Fruit fly (Drosophila melanogaster) whole organism, embryonic: Measurements from ENCODE around the gene Mabi.

ENCODE experiments used
- CG11723 ChIP-seq: fragments of 200-800 bp; sonication (Bioruptor generic); optimal IDR thresholded peaks from 2 replicates; lab custom pipeline; 2017; ENCODE audit warnings: missing biosample characterization, mild to moderate bottlenecking, missing genetic modification characterization
- CG12769 ChIP-seq: fragments of 200-800 bp; sonication (Bioruptor generic); optimal IDR thresholded peaks from 2 replicates; lab custom pipeline; 2019; ENCODE audit warnings: missing biosample characterization, mild to moderate bottlenecking, missing genetic modification characterization, moderate library complexity
- CG14667 ChIP-seq: fragments of 200-800 bp; sonication (Bioruptor generic); IDR thresholded peaks from 2 replicates; pipeline ENCODE4 v1.3.6; 2022; ENCODE audit warnings: missing biosample characterization, missing genetic modification characterization
- CG15479 ChIP-seq: fragments of 200-800 bp; sonication (Bioruptor generic); optimal IDR thresholded peaks from 3 replicates; lab custom pipeline; 2019; ENCODE audit warnings: missing biosample characterization, mild to moderate bottlenecking, missing genetic modification characterization, moderate library complexity
- CG18262 ChIP-seq: fragments of 200-800 bp; optimal IDR thresholded peaks from 3 replicates; lab custom pipeline; 2019; ENCODE audit warnings: missing biosample characterization, mild to moderate bottlenecking, missing genetic modification characterization, moderate library complexity
- CG18476 ChIP-seq: fragments of 200-800 bp; sonication (Bioruptor generic); optimal IDR thresholded peaks from 2 replicates; lab custom pipeline; 2016; ENCODE audit warnings: missing biosample characterization, mild to moderate bottlenecking, missing genetic modification characterization
- CG2116 ChIP-seq: fragments of 200-800 bp; sonication (Bioruptor generic); optimal IDR thresholded peaks from 3 replicates; lab custom pipeline; 2018; ENCODE audit warnings: missing biosample characterization, mild to moderate bottlenecking, missing genetic modification characterization
- CG3065 ChIP-seq: fragments of 200-800 bp; sonication (Bioruptor generic); optimal IDR thresholded peaks from 2 replicates; lab custom pipeline; 2016; ENCODE audit warnings: missing biosample characterization, missing genetic modification characterization
- CG31224 ChIP-seq: fragments of 200-800 bp; sonication (Bioruptor generic); IDR thresholded peaks from 2 replicates; pipeline ENCODE4 v1.3.6; 2022; ENCODE audit warnings: missing biosample characterization, missing genetic modification characterization
- CG31388 ChIP-seq: fragments of 200-800 bp; sonication (Bioruptor generic); optimal IDR thresholded peaks from 2 replicates; lab custom pipeline; 2016; ENCODE audit warnings: missing biosample characterization, missing genetic modification characterization
- CG31441 ChIP-seq: fragments of 200-800 bp; sonication (Bioruptor generic); IDR thresholded peaks from 2 replicates; pipeline ENCODE4 v1.3.6; 2022; ENCODE audit warnings: missing biosample characterization, missing genetic modification characterization
- CG3847 ChIP-seq: fragments of 200-800 bp; sonication (Bioruptor generic); IDR thresholded peaks from 2 replicates; pipeline ENCODE4 v1.3.6; 2022; ENCODE audit warnings: missing biosample characterization, missing genetic modification characterization
- CG42726 ChIP-seq: fragments of 200-800 bp; sonication (Bioruptor generic); IDR thresholded peaks from 2 replicates; pipeline ENCODE4 v1.3.6; 2022; ENCODE audit warnings: missing biosample characterization, missing genetic modification characterization; ENCODE audit not compliant: partially characterized antibody
- CG5245 ChIP-seq: fragments of 200-800 bp; sonication (Bioruptor generic); optimal IDR thresholded peaks from 3 replicates; lab custom pipeline; 2016; ENCODE audit warnings: missing biosample characterization, missing genetic modification characterization
- CG6254 ChIP-seq: fragments of 200-800 bp; sonication (Bioruptor generic); optimal IDR thresholded peaks from 3 replicates; lab custom pipeline; 2017; ENCODE audit warnings: mild to moderate bottlenecking, missing biosample characterization, missing genetic modification reagents, missing genetic modification characterization
- CG6765 ChIP-seq: fragments of 200-800 bp; sonication (Bioruptor generic); optimal IDR thresholded peaks from 3 replicates; lab custom pipeline; 2017; ENCODE audit warnings: missing biosample characterization, mild to moderate bottlenecking, missing genetic modification characterization
- CG7963 ChIP-seq: fragments of 200-800 bp; sonication (Bioruptor generic); IDR thresholded peaks from 3 replicates; pipeline ENCODE4 v1.3.6; 2022; ENCODE audit warnings: missing biosample characterization, missing genetic modification characterization; ENCODE audit not compliant: partially characterized antibody
- CG9437 ChIP-seq: fragments of 200-800 bp; sonication (Bioruptor generic); optimal IDR thresholded peaks from 2 replicates; lab custom pipeline; 2018; ENCODE audit warnings: missing biosample characterization, mild to moderate bottlenecking, missing genetic modification characterization
- CoRest ChIP-seq: fragments of 200-800 bp; sonication (Bioruptor generic); optimal IDR thresholded peaks from 3 replicates; lab custom pipeline; 2018; ENCODE audit warnings: missing biosample characterization, mild to moderate bottlenecking, missing genetic modification characterization, moderate library complexity
- D ChIP-seq, 2 experiments: fragments of 200-800 bp in 1 of 2; fragments of >200 bp in 1 of 2; sonication (Bioruptor generic) in 1 of 2; optimal IDR thresholded peaks; 2 replicates in 1 of 2; 3 replicates in 1 of 2; lab custom pipeline; 2017; ENCODE audit warnings: mild to moderate bottlenecking in 1 of 2, missing biosample characterization in 1 of 2, missing genetic modification characterization in 1 of 2, missing genetic modification reagents in 1 of 2
- Eip74EF ChIP-seq, 2 experiments: fragments of 200-800 bp in 1 of 2; fragments of >200 bp in 1 of 2; sonication (Bioruptor generic) in 1 of 2; optimal IDR thresholded peaks; 2 replicates each; lab custom pipeline; 2017 to 2019; ENCODE audit warnings: missing biosample characterization in 2 of 2, missing genetic modification characterization in 2 of 2, mild to moderate bottlenecking in 1 of 2, moderate library complexity in 1 of 2
- Ets65A ChIP-seq: fragments of 200-800 bp; sonication (Bioruptor generic); peaks from one replicate; lab custom pipeline; 2016; ENCODE audit warnings: missing biosample characterization, missing genetic modification characterization
- Fer1 ChIP-seq: fragments of 200-800 bp; sonication (Bioruptor generic); optimal IDR thresholded peaks from 2 replicates; lab custom pipeline; 2017; ENCODE audit warnings: missing biosample characterization, mild to moderate bottlenecking, missing genetic modification characterization
- HmgD ChIP-seq: fragments of 200-800 bp; sonication (Bioruptor generic); optimal IDR thresholded peaks from 3 replicates; lab custom pipeline; 2016; ENCODE audit warnings: missing biosample characterization, missing genetic modification characterization
- Hr51 ChIP-seq, 2 experiments: fragments of 200-800 bp; sonication (Bioruptor generic); optimal IDR thresholded peaks; 2 replicates in 1 of 2; 3 replicates in 1 of 2; lab custom pipeline; 2016 to 2018; ENCODE audit warnings: missing biosample characterization in 2 of 2, missing genetic modification characterization in 2 of 2, mild to moderate bottlenecking in 1 of 2, moderate library complexity in 1 of 2
- Kr ChIP-seq: fragments of 200-800 bp; sonication (Bioruptor generic); optimal IDR thresholded peaks from 2 replicates; lab custom pipeline; 2017; ENCODE audit warnings: missing biosample characterization, mild to moderate bottlenecking, missing genetic modification characterization
- Scr ChIP-seq: fragments of 200-800 bp; sonication (Bioruptor generic); IDR thresholded peaks from 2 replicates; pipeline ENCODE4 v1.3.6; 2022; ENCODE audit warnings: missing biosample characterization, missing genetic modification characterization; ENCODE audit not compliant: partially characterized antibody
- Sin3A ChIP-seq: fragments of >200 bp; optimal IDR thresholded peaks from 2 replicates; lab custom pipeline; 2018
- Stat92E ChIP-seq, 3 experiments: fragments of >200 bp in 2 of 3; fragments of 200-800 bp in 1 of 3; sonication (Bioruptor generic) in 1 of 3; optimal IDR thresholded peaks; 2 replicates each; lab custom pipeline; 2017 to 2019; ENCODE audit warnings: missing biosample characterization in 3 of 3, missing genetic modification characterization in 3 of 3, mild to moderate bottlenecking in 1 of 3, moderate library complexity in 1 of 3
- Trl ChIP-seq, 3 experiments: fragments of >200 bp in 2 of 3; fragments of 200-800 bp in 1 of 3; sonication (Bioruptor generic) in 1 of 3; optimal IDR thresholded peaks; 2 replicates in 1 of 3; 3 replicates in 2 of 3; lab custom pipeline; 2016 to 2017; ENCODE audit warnings: missing biosample characterization in 1 of 3, missing genetic modification characterization in 1 of 3
- Xrp1 ChIP-seq: fragments of 200-800 bp; sonication (Bioruptor generic); IDR thresholded peaks from 2 replicates; pipeline ENCODE4 v1.3.6; 2022; ENCODE audit warnings: missing biosample characterization, missing genetic modification characterization
- ap ChIP-seq: fragments of 200-800 bp; sonication (Bioruptor generic); IDR thresholded peaks from 2 replicates; pipeline ENCODE4 v1.3.6; 2022; ENCODE audit warnings: missing biosample characterization, missing genetic modification characterization
- cad ChIP-seq: fragments of >200 bp; optimal IDR thresholded peaks from 2 replicates; lab custom pipeline; 2017; ENCODE audit warnings: missing biosample characterization, missing genetic modification characterization
- chinmo ChIP-seq: fragments of 200-800 bp; sonication (Bioruptor generic); IDR thresholded peaks from 4 replicates; pipeline ENCODE4 v1.3.6; 2022; ENCODE audit warnings: missing biosample characterization, missing genetic modification characterization; ENCODE audit not compliant: partially characterized antibody
- corto ChIP-seq: fragments of 200-800 bp; sonication (Bioruptor generic); optimal IDR thresholded peaks from 2 replicates; lab custom pipeline; 2016; ENCODE audit warnings: missing biosample characterization, mild to moderate bottlenecking, missing genetic modification characterization, moderate library complexity
- danr ChIP-seq: fragments of 200-800 bp; sonication (Bioruptor generic); IDR thresholded peaks from 2 replicates; pipeline ENCODE4 v1.3.6; 2022; ENCODE audit warnings: missing biosample characterization, missing genetic modification characterization
- dmrt11E ChIP-seq: fragments of 200-800 bp; sonication (Bioruptor generic); optimal IDR thresholded peaks from 3 replicates; lab custom pipeline; 2018; ENCODE audit warnings: missing biosample characterization, mild to moderate bottlenecking, missing genetic modification characterization, moderate library complexity
- dysf ChIP-seq: fragments of 200-800 bp; sonication (Bioruptor generic); IDR thresholded peaks from 3 replicates; pipeline ENCODE4 v1.3.6; 2022; ENCODE audit warnings: missing biosample characterization, missing genetic modification characterization
- grn ChIP-seq: fragments of 200-800 bp; sonication (Bioruptor generic); optimal IDR thresholded peaks from 3 replicates; lab custom pipeline; 2017; ENCODE audit warnings: missing biosample characterization, missing genetic modification characterization
- gt ChIP-seq: fragments of 200-800 bp; sonication (Bioruptor generic); IDR thresholded peaks from 2 replicates; pipeline ENCODE4 v1.3.6; 2022; ENCODE audit warnings: missing biosample characterization, missing genetic modification characterization
- kni ChIP-seq: fragments of 200-800 bp; sonication (Bioruptor generic); optimal IDR thresholded peaks from 3 replicates; lab custom pipeline; 2017; ENCODE audit warnings: mild to moderate bottlenecking, missing biosample characterization, missing genetic modification reagents, missing genetic modification characterization
- pho ChIP-seq: fragments of 200-800 bp; sonication (Bioruptor generic); optimal IDR thresholded peaks from 2 replicates; lab custom pipeline; 2016; ENCODE audit warnings: missing biosample characterization, missing genetic modification characterization
- stc ChIP-seq: fragments of 200-800 bp; sonication (Bioruptor generic); IDR thresholded peaks from 2 replicates; pipeline ENCODE4 v1.3.6; 2022; ENCODE audit warnings: missing biosample characterization, missing genetic modification characterization
- tll ChIP-seq, 2 experiments: fragments of 200-800 bp in 1 of 2; fragments of >200 bp in 1 of 2; sonication (Bioruptor generic) in 1 of 2; optimal IDR thresholded peaks; 2 replicates each; lab custom pipeline; 2017 to 2019; ENCODE audit warnings: missing biosample characterization in 2 of 2, missing genetic modification characterization in 2 of 2, mild to moderate bottlenecking in 1 of 2, moderate library complexity in 1 of 2
- twi ChIP-seq: fragments of 200-800 bp; optimal IDR thresholded peaks from 2 replicates; lab custom pipeline; 2019; ENCODE audit warnings: missing biosample characterization, mild to moderate bottlenecking, missing genetic modification characterization, moderate library complexity
- zen ChIP-seq: fragments of 200-800 bp; sonication (Bioruptor generic); optimal IDR thresholded peaks from 3 replicates; lab custom pipeline; 2018; ENCODE audit warnings: missing biosample characterization, mild to moderate bottlenecking, missing genetic modification characterization, moderate library complexity
- zf30C ChIP-seq: fragments of 200-800 bp; sonication (Bioruptor generic); optimal IDR thresholded peaks from 3 replicates; lab custom pipeline; 2018; ENCODE audit warnings: missing biosample characterization, mild to moderate bottlenecking, missing genetic modification characterization

Gene Mabi

DNA sequence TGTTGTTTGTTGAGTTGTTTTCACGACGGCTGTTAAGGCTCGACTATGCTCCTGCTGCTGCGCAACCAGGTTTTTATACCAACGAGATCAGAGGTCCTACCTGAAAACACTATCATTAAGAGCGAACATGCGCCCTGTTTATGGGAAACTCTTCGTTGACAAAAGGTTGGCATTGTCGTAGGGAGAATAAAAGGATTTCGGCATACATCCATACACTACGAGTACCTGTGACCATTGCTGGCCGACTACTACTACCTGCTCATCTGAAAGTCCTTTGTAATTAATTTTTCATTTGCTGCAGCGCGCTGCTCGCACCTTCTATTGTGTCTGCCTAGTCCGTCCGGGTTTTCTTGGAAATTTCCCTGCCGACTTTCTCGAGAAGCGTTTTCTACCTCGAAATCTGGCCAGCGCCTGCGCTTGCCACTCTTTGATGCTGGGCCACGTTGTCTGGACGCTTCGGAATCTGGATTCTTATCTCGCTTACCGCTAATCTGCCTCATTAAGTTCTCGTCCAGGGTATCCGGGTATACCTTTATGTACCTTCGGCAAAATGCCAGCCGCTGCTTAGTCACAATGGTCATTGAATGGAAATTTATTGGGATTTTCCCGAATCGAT, 9.1 kb downstream of the Mabi start, which contains the start of gene CG15480:
Gene CG15480 (minus strand): TSS at position 51 of the 616 bp plus-strand sequence.
- TF ChIP-seq CG12769 (tag; lab: Kevin White, UChicago) (no peak), danr (GFP tag; lab: Robert Waterston, UW) (no peak), Kr (GFP tag; lab: Kevin White, UChicago) (peak; percentile 90), chinmo (GFP tag; lab: Robert Waterston, UW) (0 out of 4 replicates have a peak, but pooled peaks have one; percentile 5), grn (peak; percentile 67), gt (GFP tag; lab: Robert Waterston, UW) (0 out of 2 replicates have a peak, but pooled peaks have one; percentile 18), zen (tag; lab: Kevin White, UChicago) (peak; percentile 99), Stat92E (GFP tag; optimal IDR thresholded peaks at IDR 0.05; lab: Kevin White, UChicago) (peak in 1 of 3 experiments; percentile 91), dysf (GFP tag; lab: Robert Waterston, UW) (no peak), HmgD (GFP tag; lab: Kevin White, UChicago) (no peak), twi (tag; lab: Kevin White, UChicago) (peak; percentile 62), CG15479 (peak; percentile 97), kni (GFP tag; lab: Kevin White, UChicago) (peak; percentile 49), CG14667 (no peak), tll (GFP tag; optimal IDR thresholded peaks at IDR 0.05; lab: Kevin White, UChicago) (peak in 1 of 2 experiments; percentile 96), cad (GFP tag; lab: Kevin White, UChicago) (peak; percentile 78), CG11723 (GFP tag; lab: Kevin White, UChicago) (no peak), Ets65A (GFP tag; lab: Kevin White, UChicago) (peak; percentile 48), dmrt11E (no peak), CG31441 (no peak), D (optimal IDR thresholded peaks at IDR 0.05; lab: Kevin White, UChicago) (peak; percentile 99), D (GFP tag; optimal IDR thresholded peaks at IDR 0.05; lab: Kevin White, UChicago) (no peak), Eip74EF (GFP tag; optimal IDR thresholded peaks at IDR 0.05; lab: Kevin White, UChicago) (no peak)
- TF ChIP-seq, all 482 proteins: peak for 13

DNA sequence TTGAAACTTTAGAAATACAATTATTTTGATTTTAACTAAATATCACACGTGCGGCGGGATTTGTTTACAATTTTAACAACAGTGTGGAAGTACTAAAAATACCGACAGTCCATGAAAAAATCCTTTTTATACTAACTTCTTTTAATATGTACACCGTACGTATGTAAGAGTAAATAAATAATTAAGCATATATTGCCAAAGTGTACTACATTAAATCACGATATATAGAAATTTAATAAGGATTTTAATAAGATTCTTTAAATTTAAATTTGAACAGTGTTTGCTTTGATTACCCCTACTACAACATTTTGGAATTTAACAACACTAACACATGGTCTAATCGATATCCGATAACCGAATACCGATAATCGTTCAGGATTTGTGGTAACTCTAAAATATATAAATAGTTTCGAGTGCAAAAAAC, 12.2 kb downstream of the Mabi start, which contains the start of the genes Ski6 and CG16812:
Gene Ski6 (minus strand): TSS at position 205 of the 424 bp plus-strand sequence.
Gene CG16812 (plus strand): TSS at position 363 of the 424 bp plus-strand sequence.
- TF ChIP-seq CG2116 (peak; percentile 65), CoRest (tag; lab: Kevin White, UChicago) (peak; percentile 81), CG6765 (GFP tag; lab: Kevin White, UChicago) (peak; percentile 7), CG7963 (GFP tag; lab: Robert Waterston, UW) (0 out of 3 replicates have a peak, but pooled peaks have one; percentile 18), CG3065 (GFP tag; lab: Kevin White, UChicago) (peak; percentile 10), CG42726 (GFP tag; lab: Robert Waterston, UW) (no peak), ap (GFP tag; lab: Robert Waterston, UW) (no peak), CG31388 (no peak), zf30C (no peak), Hr51 (GFP tag; optimal IDR thresholded peaks at IDR 0.05; lab: Kevin White, UChicago) (no peak), Xrp1 (peak; percentile 76), CG3847 (GFP tag; lab: Robert Waterston, UW) (peak; percentile 69), Trl (optimal IDR thresholded peaks at IDR 0.05; lab: Kevin White, UChicago) (no peak), Trl (GFP tag; optimal IDR thresholded peaks at IDR 0.05; lab: Kevin White, UChicago) (peak; percentile 10), CG9437 (GFP tag; lab: Kevin White, UChicago) (no peak), CG31224 (GFP tag; lab: Robert Waterston, UW) (0 out of 2 replicates have a peak, but pooled peaks have one; percentile 10), Scr (GFP tag; lab: Robert Waterston, UW) (0 out of 2 replicates have a peak, but pooled peaks have one; percentile 37), stc (GFP tag; lab: Robert Waterston, UW) (peak; percentile 65), CG18476 (GFP tag; lab: Kevin White, UChicago) (peak; percentile 20), pho (GFP tag; lab: Kevin White, UChicago) (peak; percentile 50), CG5245 (peak; percentile 25), CG6254 (GFP tag; lab: Kevin White, UChicago) (no peak), Fer1 (GFP tag; lab: Kevin White, UChicago) (no peak), corto (GFP tag; lab: Kevin White, UChicago) (no peak), CG18262 (tag; lab: Kevin White, UChicago) (peak; percentile 76), Sin3A (no peak)
